Fruit fly (Drosophila melanogaster) whole organism, embryonic: ENCODE measurements around the gene CG16985.

ENCODE experiments used
- BtbVII ChIP-seq: fragments of 200-800 bp; sonication (Bioruptor generic); optimal IDR thresholded peaks from 3 replicates; lab custom pipeline; 2017; ENCODE audit warnings: missing biosample characterization, mild to moderate bottlenecking, missing genetic modification characterization
- CG10209 ChIP-seq: fragments of 200-800 bp; sonication (Bioruptor generic); optimal IDR thresholded peaks from 3 replicates; lab custom pipeline; 2017; ENCODE audit warnings: missing biosample characterization, mild to moderate bottlenecking, missing genetic modification characterization, missing genetic modification reagents
- CG10979 ChIP-seq: fragments of 200-800 bp; sonication (Bioruptor generic); optimal IDR thresholded peaks from 2 replicates; lab custom pipeline; 2018; ENCODE audit warnings: missing biosample characterization, mild to moderate bottlenecking, missing genetic modification characterization, moderate library complexity
- CG12104 ChIP-seq: fragments of 200-800 bp; sonication (Bioruptor generic); optimal IDR thresholded peaks from 3 replicates; lab custom pipeline; 2016; ENCODE audit warnings: missing biosample characterization, missing genetic modification characterization
- CG1602 ChIP-seq: fragments of 200-800 bp; sonication (Bioruptor generic); optimal IDR thresholded peaks from 3 replicates; lab custom pipeline; 2016; ENCODE audit warnings: missing biosample characterization, missing genetic modification characterization
- CG1603 ChIP-seq: fragments of 200-800 bp; sonication (Bioruptor generic); optimal IDR thresholded peaks from 2 replicates; lab custom pipeline; 2019; ENCODE audit warnings: missing biosample characterization, mild to moderate bottlenecking, missing genetic modification characterization, moderate library complexity
- CG18262 ChIP-seq: fragments of 200-800 bp; optimal IDR thresholded peaks from 3 replicates; lab custom pipeline; 2019; ENCODE audit warnings: missing biosample characterization, mild to moderate bottlenecking, missing genetic modification characterization, moderate library complexity
- CG2129 ChIP-seq: fragments of 200-800 bp; sonication (Bioruptor generic); IDR thresholded peaks from 2 replicates; pipeline ENCODE4 v1.3.6; 2022; ENCODE audit warnings: missing biosample characterization, missing genetic modification characterization; ENCODE audit not compliant: partially characterized antibody
- CG34376 ChIP-seq: fragments of 200-800 bp; sonication (Bioruptor generic); optimal IDR thresholded peaks from 2 replicates; lab custom pipeline; 2018; ENCODE audit warnings: missing biosample characterization, mild to moderate bottlenecking, missing genetic modification characterization
- CG43689 ChIP-seq: fragments of 200-800 bp; sonication (Bioruptor generic); IDR thresholded peaks from 2 replicates; pipeline ENCODE4 v1.3.6; 2022; ENCODE audit warnings: missing biosample characterization, missing genetic modification characterization
- CG8359 ChIP-seq: fragments of 200-800 bp; sonication (Bioruptor generic); optimal IDR thresholded peaks from 2 replicates; lab custom pipeline; 2017; ENCODE audit warnings: missing biosample characterization, mild to moderate bottlenecking, missing genetic modification characterization, borderline replicate concordance
- D19A ChIP-seq: fragments of 200-800 bp; optimal IDR thresholded peaks from 3 replicates; lab custom pipeline; 2019; ENCODE audit warnings: missing biosample characterization, mild to moderate bottlenecking, missing genetic modification characterization, moderate library complexity
- Dip2 ChIP-seq: fragments of 200-800 bp; sonication (Bioruptor generic); IDR thresholded peaks from 2 replicates; pipeline ENCODE4 v1.3.6; 2022; ENCODE audit warnings: missing biosample characterization, missing genetic modification characterization
- HLH54F ChIP-seq: fragments of 200-800 bp; sonication (Bioruptor generic); optimal IDR thresholded peaks from 3 replicates; lab custom pipeline; 2016; ENCODE audit warnings: missing biosample characterization, missing genetic modification characterization
- HmgD ChIP-seq: fragments of 200-800 bp; sonication (Bioruptor generic); optimal IDR thresholded peaks from 3 replicates; lab custom pipeline; 2016; ENCODE audit warnings: missing biosample characterization, missing genetic modification characterization
- Hmx ChIP-seq: fragments of 200-800 bp; sonication (Bioruptor generic); optimal IDR thresholded peaks from 2 replicates; lab custom pipeline; 2016; ENCODE audit warnings: missing biosample characterization, missing genetic modification characterization
- Med ChIP-seq: fragments of 200-800 bp; sonication (Bioruptor generic); peaks from one replicate; lab custom pipeline; 2016; ENCODE audit warnings: missing biosample characterization, missing genetic modification characterization, mild to moderate bottlenecking, inconsistent platforms, moderate library complexity
- NK7.1 ChIP-seq: fragments of 200-800 bp; sonication (Bioruptor generic); optimal IDR thresholded peaks from 3 replicates; lab custom pipeline; 2016; ENCODE audit warnings: missing biosample characterization, missing genetic modification characterization
- Rfx ChIP-seq: fragments of 200-800 bp; sonication (Bioruptor generic); IDR thresholded peaks from 2 replicates; pipeline ENCODE4 v1.3.6; 2022; ENCODE audit warnings: missing biosample characterization, missing genetic modification characterization
- Side ChIP-seq: fragments of 200-800 bp; sonication (Bioruptor generic); optimal IDR thresholded peaks from 2 replicates; lab custom pipeline; 2016; ENCODE audit warnings: missing biosample characterization, missing genetic modification characterization
- Usf ChIP-seq: fragments of 200-800 bp; sonication (Bioruptor generic); optimal IDR thresholded peaks from 2 replicates; lab custom pipeline; 2017; ENCODE audit warnings: missing genotype, missing biosample characterization, missing genetic modification characterization
- Vsx1 ChIP-seq: fragments of 200-800 bp; sonication (Bioruptor generic); optimal IDR thresholded peaks from 2 replicates; lab custom pipeline; 2017; ENCODE audit warnings: missing biosample characterization, mild to moderate bottlenecking, missing genetic modification characterization, missing genetic modification reagents
- ash1 ChIP-seq: fragments of 200-800 bp; sonication (Bioruptor generic); optimal IDR thresholded peaks from 2 replicates; lab custom pipeline; 2018; ENCODE audit warnings: missing biosample characterization, mild to moderate bottlenecking, missing genetic modification characterization
- btn ChIP-seq: fragments of 200-800 bp; sonication (Bioruptor generic); optimal IDR thresholded peaks from 2 replicates; lab custom pipeline; 2016; ENCODE audit warnings: missing biosample characterization, missing genetic modification characterization
- crp ChIP-seq, 2 experiments: fragments of 200-800 bp; sonication (Bioruptor generic); optimal IDR thresholded peaks; 2 replicates in 1 of 2; 3 replicates in 1 of 2; lab custom pipeline; 2017; ENCODE audit warnings: missing biosample characterization in 2 of 2, missing genetic modification characterization in 2 of 2, mild to moderate bottlenecking in 1 of 2, moderate library complexity in 1 of 2
- gt ChIP-seq: fragments of 200-800 bp; sonication (Bioruptor generic); IDR thresholded peaks from 2 replicates; pipeline ENCODE4 v1.3.6; 2022; ENCODE audit warnings: missing biosample characterization, missing genetic modification characterization
- hth ChIP-seq: fragments of >200 bp; optimal IDR thresholded peaks from 2 replicates; lab custom pipeline; 2017; ENCODE audit warnings: inconsistent platforms
- ind ChIP-seq: fragments of 200-800 bp; sonication (Bioruptor generic); optimal IDR thresholded peaks from 3 replicates; lab custom pipeline; 2016; ENCODE audit warnings: missing biosample characterization, missing genetic modification characterization
- jigr1 ChIP-seq: fragments of 200-800 bp; sonication (Bioruptor generic); IDR thresholded peaks from 3 replicates; pipeline ENCODE4 v1.3.6; 2022; ENCODE audit warnings: missing biosample characterization, missing genetic modification characterization
- scrt ChIP-seq: fragments of 200-800 bp; sonication (Bioruptor generic); optimal IDR thresholded peaks from 2 replicates; lab custom pipeline; 2018; ENCODE audit warnings: missing biosample characterization, mild to moderate bottlenecking, missing genetic modification characterization, moderate library complexity
- sna ChIP-seq: fragments of 200-800 bp; sonication (Bioruptor generic); IDR thresholded peaks from 2 replicates; pipeline ENCODE4 v1.3.6; 2022; ENCODE audit warnings: missing biosample characterization, missing genetic modification characterization; ENCODE audit not compliant: partially characterized antibody
- stwl ChIP-seq: fragments of 200-800 bp; sonication (Bioruptor generic); optimal IDR thresholded peaks from 3 replicates; lab custom pipeline; 2018; ENCODE audit warnings: missing biosample characterization, mild to moderate bottlenecking, missing genetic modification characterization, moderate library complexity
- tll ChIP-seq, 2 experiments: fragments of 200-800 bp in 1 of 2; fragments of >200 bp in 1 of 2; sonication (Bioruptor generic) in 1 of 2; optimal IDR thresholded peaks; 2 replicates each; lab custom pipeline; 2017 to 2019; ENCODE audit warnings: missing biosample characterization in 2 of 2, missing genetic modification characterization in 2 of 2, mild to moderate bottlenecking in 1 of 2, moderate library complexity in 1 of 2
- tx ChIP-seq: fragments of 200-800 bp; sonication (Bioruptor generic); optimal IDR thresholded peaks from 2 replicates; lab custom pipeline; 2016; ENCODE audit warnings: missing biosample characterization, missing genetic modification characterization
- vnd ChIP-seq: fragments of 200-800 bp; sonication (Bioruptor generic); IDR thresholded peaks from 3 replicates; pipeline ENCODE4 v1.3.6; 2022; ENCODE audit warnings: missing biosample characterization, missing genetic modification characterization; ENCODE audit not compliant: partially characterized antibody
- vvl ChIP-seq: fragments of 200-800 bp; sonication (Bioruptor generic); IDR thresholded peaks from 2 replicates; pipeline ENCODE4 v1.3.6; 2022; ENCODE audit warnings: missing biosample characterization, missing genetic modification characterization
- zfh1 ChIP-seq: fragments of 200-800 bp; sonication (Bioruptor generic); IDR thresholded peaks from 3 replicates; pipeline ENCODE4 v1.3.6; 2022; ENCODE audit warnings: missing biosample characterization, missing genetic modification characterization

CG16985 gene

DNA sequence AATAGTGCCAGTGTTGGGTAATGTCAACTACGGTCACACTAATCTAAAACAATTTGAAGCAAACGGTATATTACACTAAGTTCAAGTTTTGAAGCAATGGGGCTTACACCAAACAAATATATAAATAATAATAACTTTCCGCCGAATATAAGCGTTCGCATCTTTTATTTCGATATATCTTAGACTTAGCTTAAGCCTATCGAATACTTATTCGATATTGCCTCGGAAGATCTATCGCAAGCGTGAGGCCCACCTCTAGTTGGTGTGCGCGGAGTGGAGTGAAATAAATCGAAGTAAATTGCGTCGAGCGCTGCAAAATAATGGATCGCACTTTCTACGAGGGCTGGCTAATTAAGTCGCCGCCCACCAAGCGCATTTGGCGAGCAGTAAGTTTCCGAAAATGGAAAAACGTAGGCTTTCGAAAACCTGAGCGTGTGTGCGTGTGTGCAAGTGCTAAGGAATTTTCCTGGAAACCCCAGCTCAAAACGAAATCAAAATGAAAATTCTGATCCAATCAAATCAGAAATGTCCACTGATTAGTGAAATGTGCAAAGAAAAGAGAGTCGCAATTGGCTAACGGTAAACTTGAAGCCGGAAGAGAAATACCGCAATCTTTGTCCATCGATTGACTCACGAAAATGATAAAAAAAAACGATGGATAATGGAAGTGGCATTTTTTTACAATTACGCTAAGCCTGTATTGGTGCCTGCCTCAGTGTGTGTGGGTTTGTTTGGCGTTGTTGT lies 9.8 kb upstream of the CG16985 start, which contains the start of gene dos (continued):
- TF ChIP-seq CG1602, result peak; percentile 14
- TF ChIP-seq HmgD (GFP tag; lab: Kevin White, UChicago), result no peak
- peak; percentile 74 for TF ChIP-seq vnd (GFP tag; lab: Robert Waterston, UW)
- TF ChIP-seq stwl, result peak; percentile 97
- no peak for TF ChIP-seq hth (lab: Kevin White, UChicago)
- peak; percentile 59 for TF ChIP-seq CG18262
- TF ChIP-seq BtbVII (GFP tag; lab: Kevin White, UChicago), result no peak
- TF ChIP-seq Side (GFP tag; lab: Kevin White, UChicago), result no peak
- peak; percentile 34 for TF ChIP-seq CG34376 (GFP tag; lab: Kevin White, UChicago)
- peak; percentile 29 for TF ChIP-seq scrt (GFP tag; lab: Kevin White, UChicago)
- peak; percentile 59 for TF ChIP-seq vvl (GFP tag; lab: Robert Waterston, UW)
- TF ChIP-seq sna (GFP tag; lab: Robert Waterston, UW), result peak; percentile 67; the same call in 1 of the 2 replicates
- no peak for TF ChIP-seq jigr1 (GFP tag; lab: Robert Waterston, UW)
- TF ChIP-seq CG2129 (GFP tag; lab: Robert Waterston, UW), result peak; percentile 54
- TF ChIP-seq D19A (tag; lab: Kevin White, UChicago), result peak; percentile 27
- no peak for TF ChIP-seq Usf (GFP tag; lab: Kevin White, UChicago)
- peak; percentile 17 for TF ChIP-seq CG10209
- peak; percentile 34 for TF ChIP-seq CG10979 (tag; lab: Kevin White, UChicago)
- peak; percentile 45 for TF ChIP-seq ind (GFP tag; lab: Kevin White, UChicago)
- TF ChIP-seq CG43689 (GFP tag; lab: Robert Waterston, UW), result no peak
- TF ChIP-seq tx (GFP tag; lab: Kevin White, UChicago), result peak; percentile 5
- peak; percentile 53 for TF ChIP-seq Vsx1
- no peak for TF ChIP-seq btn (GFP tag; lab: Kevin White, UChicago)
- TF ChIP-seq tll (GFP tag; optimal IDR thresholded peaks at IDR 0.05; lab: Kevin White, UChicago), result no peak
- TF ChIP-seq CG12104, result peak; percentile 13
- 0 out of 3 replicates have a peak, but pooled peaks have one; percentile 43 for TF ChIP-seq zfh1 (GFP tag; lab: Robert Waterston, UW)
- peak; percentile 12 for TF ChIP-seq HLH54F (GFP tag; lab: Kevin White, UChicago)
- peak; percentile 38; the same call in 1 of the 2 replicates for TF ChIP-seq Rfx (GFP tag; lab: Robert Waterston, UW)
- TF ChIP-seq CG8359, result peak; percentile 6
- TF ChIP-seq Dip2 (GFP tag; lab: Robert Waterston, UW), result no peak
- TF ChIP-seq CG1603 (tag; lab: Kevin White, UChicago), result peak; percentile 49
- TF ChIP-seq gt (GFP tag; lab: Robert Waterston, UW), result no peak
- TF ChIP-seq crp (GFP tag; optimal IDR thresholded peaks at IDR 0.05; lab: Kevin White, UChicago), result no peak
- TF ChIP-seq NK7.1 (GFP tag; lab: Kevin White, UChicago), result no peak
- no peak for TF ChIP-seq Hmx (GFP tag; lab: Kevin White, UChicago)
- peak; percentile 90 for TF ChIP-seq Med (GFP tag; lab: Kevin White, UChicago)
- no peak for TF ChIP-seq ash1
